Worm (Caenorhabditis elegans): ENCODE measurements around the gene F32D8.7.
A peak's percentile ranks its signal among the peaks of the same experiment; 100 is the strongest.
"Not testable (repeated sequence)": the region's sequence is repeated elsewhere in the genome, so short reads cannot be mapped to it uniquely, and the experiment has no call there.

ce11 chrV:10866340-10866739 lies 31.9 kb upstream of the F32D8.7 start:
- not testable (repeated sequence) for TF ChIP-seq B0310.2 (tag; optimal IDR thresholded peaks at IDR 0.05); aly-1 (tag; optimal IDR thresholded peaks at IDR 0.05); ama-1 (optimal IDR thresholded peaks at IDR 0.05); ceh-13 (GFP tag; optimal IDR thresholded peaks at IDR 0.05); hnd-1 (tag; optimal IDR thresholded peaks at IDR 0.05); scrt-1 (GFP tag; IDR thresholded peaks at IDR 0.05); pes-1 (GFP tag; IDR thresholded peaks at IDR 0.05); ets-7 (tag; optimal IDR thresholded peaks at IDR 0.05)
- peak; percentile 43; the same call in 1 of the 2 replicates for TF ChIP-seq sea-1 (GFP tag; conservative IDR thresholded peaks at IDR 0.05)
